Worm (Caenorhabditis elegans) whole organism, L3 larva: ENCODE results near the gene srh-304.

Experiments
- R02D3.7 ChIP-seq: fragments of 150-350 bp; optimal IDR thresholded peaks from 2 replicates; lab custom pipeline; 2014; ENCODE audit warnings: missing biosample characterization, missing genetic modification characterization
- aly-2 ChIP-seq: fragments of 150-350 bp; optimal IDR thresholded peaks from 2 replicates; lab custom pipeline; 2014; ENCODE audit warnings: missing biosample characterization, missing genetic modification characterization
- ceh-16 ChIP-seq: sonication (generic microtip); optimal IDR thresholded peaks from 2 replicates; lab custom pipeline; 2017; ENCODE audit warnings: missing biosample characterization, missing genetic modification characterization
- ceh-28 ChIP-seq: fragments of 150-350 bp; optimal IDR thresholded peaks from 2 replicates; lab custom pipeline; 2014; ENCODE audit warnings: missing biosample characterization, missing genetic modification reagents, missing genetic modification characterization
- ceh-9 ChIP-seq: sonication (generic microtip); optimal IDR thresholded peaks from 2 replicates; lab custom pipeline; 2018; ENCODE audit warnings: missing biosample characterization, missing genetic modification characterization
- daf-12 ChIP-seq: fragments of 150-350 bp; optimal IDR thresholded peaks from 2 replicates; lab custom pipeline; 2014; ENCODE audit warnings: missing biosample characterization, missing genetic modification reagents, missing genetic modification characterization
- egl-27 ChIP-seq: sonication (generic microtip); optimal IDR thresholded peaks from 4 replicates; lab custom pipeline; 2017; ENCODE audit warnings: missing biosample characterization, missing genetic modification reagents, missing genetic modification characterization
- egl-5 ChIP-seq: fragments of 150-350 bp; optimal IDR thresholded peaks from 2 replicates; lab custom pipeline; 2017; ENCODE audit warnings: missing biosample characterization, missing genetic modification reagents, missing genetic modification characterization, inconsistent platforms
- elt-1 ChIP-seq: fragments of 150-350 bp; optimal IDR thresholded peaks from 2 replicates; lab custom pipeline; 2014; ENCODE audit warnings: missing biosample characterization, missing genetic modification characterization
- elt-3 ChIP-seq, 3 experiments: fragments of 150-350 bp in 1 of 3; sonication (generic microtip) in 2 of 3; optimal IDR thresholded peaks; 2 replicates in 2 of 3; 4 replicates in 1 of 3; lab custom pipeline; 2014 to 2017; ENCODE audit warnings: missing biosample characterization in 3 of 3, missing genetic modification characterization in 3 of 3
- fkh-10 ChIP-seq: sonication (generic microtip); optimal IDR thresholded peaks from 2 replicates; lab custom pipeline; 2017; ENCODE audit warnings: missing biosample characterization, missing genetic modification reagents, missing genetic modification characterization
- fos-1 ChIP-seq: fragments of 150-350 bp; optimal IDR thresholded peaks from 2 replicates; lab custom pipeline; 2014; ENCODE audit warnings: missing biosample characterization, missing genetic modification characterization
- hmg-11 ChIP-seq: sonication (generic microtip); optimal IDR thresholded peaks from 2 replicates; lab custom pipeline; 2016; ENCODE audit warnings: missing genetic modification characterization, missing compliant biosample characterization
- jun-1 ChIP-seq: fragments of 150-350 bp; optimal IDR thresholded peaks from 2 replicates; lab custom pipeline; 2014; ENCODE audit warnings: missing biosample characterization, missing genetic modification reagents, missing genetic modification characterization
- lin-15B ChIP-seq: fragments of 150-350 bp; optimal IDR thresholded peaks from 2 replicates; lab custom pipeline; 2014; ENCODE audit warnings: missing biosample characterization, missing genetic modification characterization
- lsy-12 ChIP-seq: sonication (generic microtip); optimal IDR thresholded peaks from 2 replicates; lab custom pipeline; 2016; ENCODE audit warnings: mild to moderate bottlenecking, missing genetic modification characterization, missing compliant biosample characterization
- mdl-1 ChIP-seq: fragments of 150-350 bp; optimal IDR thresholded peaks from 2 replicates; lab custom pipeline; 2014; ENCODE audit warnings: missing biosample characterization, missing genetic modification characterization
- nfya-1 ChIP-seq: sonication (generic microtip); optimal IDR thresholded peaks from 2 replicates; lab custom pipeline; 2017; ENCODE audit warnings: missing genetic modification characterization, mild to moderate bottlenecking, missing compliant biosample characterization, antibody characterized with exemption, moderate library complexity; ENCODE audit not compliant: insufficient read depth
- nhr-11 ChIP-seq: fragments of 150-350 bp; optimal IDR thresholded peaks from 2 replicates; lab custom pipeline; 2014; ENCODE audit warnings: missing biosample characterization, missing genetic modification characterization
- nhr-12 ChIP-seq: fragments of 150-350 bp; optimal IDR thresholded peaks from 2 replicates; lab custom pipeline; 2014; ENCODE audit warnings: missing biosample characterization, missing genetic modification characterization
- nhr-23 ChIP-seq: fragments of 150-350 bp; optimal IDR thresholded peaks from 2 replicates; lab custom pipeline; 2014; ENCODE audit warnings: missing biosample characterization, missing genetic modification reagents, missing genetic modification characterization
- nhr-237 ChIP-seq: fragments of 150-350 bp; optimal IDR thresholded peaks from 2 replicates; lab custom pipeline; 2014; ENCODE audit warnings: missing biosample characterization, missing genetic modification characterization
- nhr-25 ChIP-seq: sonication (generic microtip); optimal IDR thresholded peaks from 2 replicates; lab custom pipeline; 2017; ENCODE audit warnings: missing biosample characterization, missing genetic modification characterization
- nhr-28 ChIP-seq: fragments of 150-350 bp; optimal IDR thresholded peaks from 2 replicates; lab custom pipeline; 2014; ENCODE audit warnings: missing biosample characterization, missing genetic modification characterization
- nhr-67 ChIP-seq: fragments of 150-350 bp; optimal IDR thresholded peaks from 2 replicates; lab custom pipeline; 2014; ENCODE audit warnings: missing biosample characterization, missing genetic modification characterization
- pha-4 ChIP-seq: fragments of 150-350 bp; optimal IDR thresholded peaks from 2 replicates; lab custom pipeline; 2014; ENCODE audit warnings: missing biosample characterization, missing genetic modification reagents, missing genetic modification characterization
- pqm-1 ChIP-seq: fragments of 150-350 bp; optimal IDR thresholded peaks from 2 replicates; lab custom pipeline; 2017; ENCODE audit warnings: missing biosample characterization, missing genetic modification characterization, inconsistent platforms
- tbx-2 ChIP-seq: sonication (generic microtip); optimal IDR thresholded peaks from 2 replicates; lab custom pipeline; 2016; ENCODE audit warnings: mild to moderate bottlenecking, missing genetic modification characterization, missing compliant biosample characterization
- unc-39 ChIP-seq: sonication (generic microtip); optimal IDR thresholded peaks from 4 replicates; lab custom pipeline; 2017; ENCODE audit warnings: missing biosample characterization, missing genetic modification characterization
- unc-62 ChIP-seq: fragments of 150-350 bp; sonication (generic microtip); optimal IDR thresholded peaks from 4 replicates; lab custom pipeline; 2014; ENCODE audit warnings: missing biosample characterization, missing genetic modification reagents, missing genetic modification characterization
- ztf-11 ChIP-seq: fragments of 150-350 bp; optimal IDR thresholded peaks from 2 replicates; lab custom pipeline; 2014; ENCODE audit warnings: missing biosample characterization, missing genetic modification characterization
- ztf-4 ChIP-seq: fragments of 150-350 bp; optimal IDR thresholded peaks from 2 replicates; lab custom pipeline; 2014; ENCODE audit warnings: missing biosample characterization, missing genetic modification characterization

Gene srh-304

DNA sequence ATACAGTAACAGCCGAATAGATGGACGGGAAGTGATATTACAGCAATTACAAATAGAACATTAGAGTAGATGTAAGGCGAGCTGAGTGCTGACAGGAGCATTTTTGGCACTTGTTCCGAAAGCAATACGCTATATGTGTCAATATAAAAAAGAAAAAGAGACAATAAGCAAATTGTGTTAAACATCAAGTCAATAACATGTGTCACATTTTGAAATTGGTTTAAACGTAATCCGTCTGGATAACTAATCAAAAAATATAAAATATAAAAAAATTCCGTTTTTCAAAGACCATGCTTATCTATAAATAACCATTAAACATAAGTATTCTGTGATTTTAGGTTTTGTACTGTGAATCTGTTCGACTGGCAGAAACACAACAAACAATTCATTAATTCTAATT, 32.8 kb upstream of the srh-304 start, which contains the start of gene srh-288:
Gene srh-288 (minus strand): TSS at position 101 of the 400 bp plus-strand sequence.
- TF ChIP-seq egl-27 (tag; lab: Kevin White, UChicago), result no peak
- no peak for TF ChIP-seq lin-15B
- no peak for TF ChIP-seq mdl-1
- no peak for TF ChIP-seq pqm-1 (tag; lab: Kevin White, UChicago)
- no peak for TF ChIP-seq nhr-23 (tag; lab: Kevin White, UChicago)
- TF ChIP-seq jun-1, result no peak
- TF ChIP-seq elt-3 (tag; optimal IDR thresholded peaks at IDR 0.05; lab: Kevin White, UChicago), result no peak
- TF ChIP-seq ztf-4 (tag; lab: Kevin White, UChicago), result no peak
- no peak for TF ChIP-seq ztf-11 (tag; lab: Kevin White, UChicago)
- no peak for TF ChIP-seq nhr-12
- no peak for TF ChIP-seq ceh-9 (tag; lab: Kevin White, UChicago)

DNA sequence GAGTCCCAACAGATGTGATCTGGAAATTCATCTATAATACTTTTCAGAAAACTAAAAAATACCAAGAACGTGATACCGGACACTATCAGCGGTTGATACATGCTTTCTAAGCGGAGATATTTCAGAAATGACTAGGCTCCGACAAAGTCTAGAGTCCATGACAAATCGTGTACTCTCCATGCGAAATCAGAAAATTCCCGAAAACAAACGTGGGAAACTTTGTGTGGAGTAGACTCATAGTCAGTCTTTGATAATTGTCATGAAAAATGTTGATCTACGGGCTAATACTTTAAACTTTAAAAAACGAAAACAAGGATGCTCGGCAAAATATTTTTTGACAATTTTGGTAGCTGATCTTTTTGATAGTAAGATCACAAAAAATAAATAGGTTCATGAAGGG, 29.6 kb upstream of the srh-304 start, which contains the start of gene srx-18:
Gene srx-18 (minus strand): TSS at position 101 of the 400 bp plus-strand sequence.
- no peak for TF ChIP-seq fos-1
- TF ChIP-seq hmg-11, result no peak
- no peak for TF ChIP-seq aly-2 (tag; lab: Kevin White, UChicago)
- TF ChIP-seq nhr-237 (tag; lab: Kevin White, UChicago), result no peak
- no peak for TF ChIP-seq fkh-10
- TF ChIP-seq nhr-67 (tag; lab: Kevin White, UChicago), result no peak
- no peak for TF ChIP-seq pha-4
- TF ChIP-seq egl-27 (tag; lab: Kevin White, UChicago), result no peak
- TF ChIP-seq nhr-25, result no peak
- TF ChIP-seq unc-39 (tag; lab: Kevin White, UChicago), result no peak

DNA sequence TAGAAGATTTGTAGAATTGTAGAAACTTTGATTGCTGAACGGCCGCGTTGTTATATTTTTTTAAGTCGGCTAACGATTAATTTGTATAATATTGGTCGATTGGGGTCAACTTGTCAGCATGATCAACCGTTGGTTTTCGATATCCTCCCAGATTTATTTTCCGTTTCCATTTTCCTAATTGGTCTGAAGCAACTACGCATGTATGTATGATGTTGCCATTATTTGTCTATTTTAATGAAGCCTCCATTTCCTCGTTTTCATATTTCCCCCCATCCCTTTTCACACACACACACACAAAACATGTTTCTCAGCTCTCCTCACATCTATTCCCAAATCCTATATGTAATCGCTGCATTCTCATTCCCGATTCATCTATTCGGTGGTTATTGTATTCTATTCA, 27.9 kb upstream of the srh-304 start, which contains the start of gene srh-287:
Gene srh-287 (plus strand): TSS at position 301 of the 400 bp plus-strand sequence.
- TF ChIP-seq nhr-28 (tag; lab: Kevin White, UChicago) (no peak), elt-1 (tag; lab: Kevin White, UChicago) (no peak)
- TF ChIP-seq, all 47 proteins: peak for 0

DNA sequence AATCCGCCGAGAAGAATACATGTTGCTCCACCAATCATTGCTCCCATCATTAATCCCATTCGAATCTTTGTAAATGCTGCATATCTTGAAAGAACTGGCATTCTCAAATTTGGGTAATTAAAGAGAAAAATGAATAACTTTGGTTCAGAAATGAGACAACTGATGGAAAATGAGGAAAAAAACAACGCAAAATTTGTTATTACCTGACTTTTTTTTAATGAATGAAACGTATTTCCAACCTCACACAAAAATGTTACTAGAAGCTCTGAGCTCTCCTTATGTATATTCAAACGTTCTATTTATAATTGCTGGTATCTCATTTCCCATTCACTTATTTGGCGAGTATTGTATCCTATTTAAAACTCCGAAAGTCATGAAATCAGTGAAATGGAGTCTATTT, 25.9 kb upstream of the srh-304 start, which contains the start of the genes Y94A7B.11 and srh-292:
Gene Y94A7B.11 (minus strand): TSS at position 101 of the 400 bp plus-strand sequence.
Gene srh-292 (plus strand): TSS at position 251 of the 400 bp plus-strand sequence.
- TF ChIP-seq nhr-12 (no peak), lsy-12 (tag; lab: Kevin White, UChicago) (no peak), elt-1 (tag; lab: Kevin White, UChicago) (no peak), nhr-67 (tag; lab: Kevin White, UChicago) (no peak), nhr-25 (no peak), lin-15B (no peak), hmg-11 (no peak), ceh-9 (tag; lab: Kevin White, UChicago) (no peak), daf-12 (tag; lab: Kevin White, UChicago) (no peak), pqm-1 (tag; lab: Kevin White, UChicago) (no peak), ceh-16 (tag; lab: Kevin White, UChicago) (no peak), elt-3 (tag; optimal IDR thresholded peaks at IDR 0.05; lab: Kevin White, UChicago) (no peak), ceh-28 (tag; lab: Kevin White, UChicago) (no peak), mdl-1 (no peak), nhr-11 (tag; lab: Kevin White, UChicago) (no peak), fkh-10 (no peak), fos-1 (no peak), nhr-237 (tag; lab: Kevin White, UChicago) (no peak)

- no peak for TF ChIP-seq R02D3.7 (tag; lab: Kevin White, UChicago)
- no peak for TF ChIP-seq pqm-1 (tag; lab: Kevin White, UChicago)
- TF ChIP-seq elt-1 (tag; lab: Kevin White, UChicago), result no peak
- TF ChIP-seq tbx-2 (tag; lab: Kevin White, UChicago), result no peak
- no peak for TF ChIP-seq nhr-28 (tag; lab: Kevin White, UChicago)
- TF ChIP-seq fkh-10, result no peak
- TF ChIP-seq lsy-12 (tag; lab: Kevin White, UChicago), result no peak
- TF ChIP-seq elt-3 (tag; optimal IDR thresholded peaks at IDR 0.05; lab: Kevin White, UChicago), result no peak
- no peak for TF ChIP-seq nhr-25
- TF ChIP-seq egl-5 (tag; lab: Kevin White, UChicago), result no peak
- no peak for TF ChIP-seq unc-62
- TF ChIP-seq nhr-12, result no peak
- no peak for TF ChIP-seq hmg-11
- no peak for TF ChIP-seq nhr-23 (tag; lab: Kevin White, UChicago)
- TF ChIP-seq jun-1, result no peak
- no peak for TF ChIP-seq nfya-1 (tag; lab: Kevin White, UChicago)
- TF ChIP-seq ceh-28 (tag; lab: Kevin White, UChicago), result no peak
Measured at ce11 chrV:17805323-17805722, 23.1 kb upstream of the srh-304 start, which contains the start of gene srh-291. Gene srh-291, plus strand, starts transcription at chrV:17805623.
